Worm (Caenorhabditis elegans) whole organism, young adult: ENCODE results near the gene Y62H9A.12.

Source experiments
- B0261.1 ChIP-seq: sonication (generic microtip); optimal IDR thresholded peaks from 2 replicates; lab custom pipeline; 2016; ENCODE audit warnings: mild to moderate bottlenecking, missing genetic modification characterization, moderate library complexity, missing compliant biosample characterization
- B0336.3 ChIP-seq: fragments of 200-800 bp; sonication (Bioruptor generic); IDR thresholded peaks from 2 replicates; pipeline ENCODE4 v1.3.6; 2022; ENCODE audit warnings: missing genetic modification characterization, missing compliant biosample characterization
- C06A6.2 ChIP-seq: fragments of 200-800 bp; sonication (Bioruptor generic); conservative IDR thresholded peaks from 2 replicates; pipeline ENCODE4 v1.3.6; 2022; ENCODE audit warnings: missing genetic modification characterization, missing compliant biosample characterization
- C17E4.6 ChIP-seq: fragments of 200-800 bp; sonication (Bioruptor generic); IDR thresholded peaks from 2 replicates; pipeline ENCODE4 v1.3.6; 2022; ENCODE audit warnings: missing genetic modification reagents, missing genetic modification characterization, missing compliant biosample characterization
- F22D6.2 ChIP-seq: sonication (generic microtip); optimal IDR thresholded peaks from 2 replicates; lab custom pipeline; 2016; ENCODE audit warnings: mild to moderate bottlenecking, missing genetic modification characterization, missing compliant biosample characterization
- F23B12.7 ChIP-seq: sonication (generic microtip); optimal IDR thresholded peaks from 2 replicates; lab custom pipeline; 2017; ENCODE audit warnings: missing genetic modification characterization, mild to moderate bottlenecking, missing compliant biosample characterization, antibody characterized with exemption, moderate library complexity; ENCODE audit not compliant: insufficient read depth
- F39B2.1 ChIP-seq: fragments of 200-800 bp; sonication (Bioruptor generic); IDR thresholded peaks from 2 replicates; pipeline ENCODE4 v1.3.6; 2022; ENCODE audit warnings: missing genetic modification reagents, missing genetic modification characterization, missing compliant biosample characterization
- F52B5.7 ChIP-seq: sonication (generic microtip); optimal IDR thresholded peaks from 2 replicates; lab custom pipeline; 2016; ENCODE audit warnings: mild to moderate bottlenecking, missing genetic modification characterization, missing compliant biosample characterization
- F57C9.4 ChIP-seq: sonication (generic microtip); optimal IDR thresholded peaks from 2 replicates; lab custom pipeline; 2017; ENCODE audit warnings: mild to moderate bottlenecking, missing genetic modification characterization, missing compliant biosample characterization
- T26A5.8 ChIP-seq: sonication (generic microtip); optimal IDR thresholded peaks from 2 replicates; lab custom pipeline; 2016; ENCODE audit warnings: missing genetic modification characterization, missing compliant biosample characterization
- Y53G8AR.9 ChIP-seq: fragments of 200-800 bp; sonication (Bioruptor generic); conservative IDR thresholded peaks from 2 replicates; pipeline ENCODE4 v1.3.6; 2022; ENCODE audit warnings: missing genetic modification reagents, missing genetic modification characterization, missing compliant biosample characterization
- Y67H2A.10 ChIP-seq: fragments of 200-800 bp; sonication (Bioruptor generic); conservative IDR thresholded peaks from 2 replicates; pipeline ENCODE4 v1.3.6; 2022; ENCODE audit warnings: missing genetic modification reagents, missing genetic modification characterization, missing compliant biosample characterization
- Y95B8A.8 ChIP-seq: fragments of 200-800 bp; sonication (Bioruptor generic); IDR thresholded peaks from 2 replicates; pipeline ENCODE4 v1.3.6; 2022; ENCODE audit warnings: missing genetic modification reagents, missing genetic modification characterization, missing compliant biosample characterization
- ama-1 ChIP-seq, 3 experiments: fragments of 150-350 bp in 1 of 3; sonication (generic microtip) in 2 of 3; optimal IDR thresholded peaks; 2 replicates each; lab custom pipeline; 2014 to 2018; ENCODE audit warnings: missing biosample characterization in 2 of 3, missing genetic modification characterization in 2 of 3, missing genetic modification reagents in 2 of 3
- aptf-2 ChIP-seq: fragments of 200-800 bp; sonication (Bioruptor generic); conservative IDR thresholded peaks from 2 replicates; pipeline ENCODE4 v1.3.6; 2022; ENCODE audit warnings: missing genetic modification reagents, missing genetic modification characterization, missing compliant biosample characterization
- aptf-3 ChIP-seq: fragments of 200-800 bp; sonication (Bioruptor generic); IDR thresholded peaks from 2 replicates; pipeline ENCODE4 v1.3.6; 2022; ENCODE audit warnings: missing genetic modification characterization, missing compliant biosample characterization
- athp-1 ChIP-seq: sonication (generic microtip); optimal IDR thresholded peaks from 2 replicates; lab custom pipeline; 2017; ENCODE audit warnings: mild to moderate bottlenecking, missing genetic modification characterization, missing compliant biosample characterization
- cebp-1 ChIP-seq, 2 experiments: fragments of 200-800 bp in 1 of 2; sonication (Bioruptor generic) in 1 of 2; sonication (generic microtip) in 1 of 2; IDR thresholded peaks in 1 of 2; optimal IDR thresholded peaks in 1 of 2; 2 replicates each; pipeline versions ENCODE4 v1.3.6 to Lab custom; 2017 to 2022; ENCODE audit warnings: missing compliant biosample characterization in 2 of 2, missing genetic modification characterization in 2 of 2, mild to moderate bottlenecking in 1 of 2, missing genetic modification reagents in 1 of 2, moderate library complexity in 1 of 2
- ceh-27 ChIP-seq: fragments of 200-800 bp; sonication (Bioruptor generic); optimal IDR thresholded peaks from 2 replicates; lab custom pipeline; 2018; ENCODE audit warnings: mild to moderate bottlenecking, missing genetic modification characterization, moderate library complexity, missing compliant biosample characterization
- dpl-1 ChIP-seq: fragments of 150-350 bp; optimal IDR thresholded peaks from 2 replicates; lab custom pipeline; 2014; ENCODE audit warnings: missing biosample characterization, missing genetic modification reagents, missing genetic modification characterization
- efl-1 ChIP-seq: fragments of 150-350 bp; optimal IDR thresholded peaks from 2 replicates; lab custom pipeline; 2014; ENCODE audit warnings: missing biosample characterization, missing genetic modification reagents, missing genetic modification characterization
- egrh-3 ChIP-seq: fragments of 200-800 bp; sonication (Bioruptor generic); IDR thresholded peaks from 2 replicates; pipeline ENCODE4 v1.3.6; 2022; ENCODE audit warnings: missing genetic modification reagents, missing genetic modification characterization, missing compliant biosample characterization
- ekl-4 ChIP-seq: fragments of 200-800 bp; sonication (Bioruptor generic); IDR thresholded peaks from 2 replicates; pipeline ENCODE4 v1.3.6; 2022; ENCODE audit warnings: missing genetic modification reagents, missing genetic modification characterization, missing compliant biosample characterization
- hlh-26 ChIP-seq: fragments of 200-800 bp; sonication (Bioruptor generic); conservative IDR thresholded peaks from 2 replicates; pipeline ENCODE4 v1.3.6; 2022; ENCODE audit warnings: missing genetic modification reagents, missing genetic modification characterization, missing compliant biosample characterization
- hmg-20 ChIP-seq: fragments of 200-800 bp; sonication (Bioruptor generic); IDR thresholded peaks from 2 replicates; pipeline ENCODE4 v1.3.6; 2022; ENCODE audit warnings: missing genetic modification reagents, missing genetic modification characterization, missing compliant biosample characterization
- lir-1 ChIP-seq: fragments of 200-800 bp; sonication (Bioruptor generic); conservative IDR thresholded peaks from 2 replicates; pipeline ENCODE4 v1.3.6; 2022; ENCODE audit warnings: missing genetic modification reagents, missing genetic modification characterization, missing compliant biosample characterization
- lsy-27 ChIP-seq: sonication (generic microtip); optimal IDR thresholded peaks from 2 replicates; lab custom pipeline; 2017; ENCODE audit warnings: missing genetic modification characterization, mild to moderate bottlenecking, missing compliant biosample characterization, antibody characterized with exemption, missing genotype, borderline replicate concordance; ENCODE audit not compliant: insufficient read depth
- madf-3 ChIP-seq: fragments of 200-800 bp; sonication (Bioruptor generic); IDR thresholded peaks from 2 replicates; pipeline ENCODE4 v1.3.6; 2022; ENCODE audit warnings: missing genetic modification reagents, missing genetic modification characterization, missing compliant biosample characterization
- madf-6 ChIP-seq: fragments of 200-800 bp; sonication (Bioruptor generic); IDR thresholded peaks from 2 replicates; pipeline ENCODE4 v1.3.6; 2022; ENCODE audit warnings: missing genetic modification reagents, missing genetic modification characterization, missing compliant biosample characterization
- mel-28 ChIP-seq: sonication (generic microtip); optimal IDR thresholded peaks from 2 replicates; lab custom pipeline; 2016; ENCODE audit warnings: borderline replicate concordance, mild to moderate bottlenecking, missing genetic modification characterization, missing compliant biosample characterization
- nfyb-1 ChIP-seq: fragments of 200-800 bp; sonication (Bioruptor generic); IDR thresholded peaks from 2 replicates; pipeline ENCODE4 v1.3.6; 2022; ENCODE audit warnings: missing genetic modification reagents, missing genetic modification characterization, missing compliant biosample characterization
- nhr-80 ChIP-seq: sonication (generic microtip); optimal IDR thresholded peaks from 2 replicates; lab custom pipeline; 2016; ENCODE audit warnings: missing genetic modification characterization, missing compliant biosample characterization
- nhr-90 ChIP-seq: sonication (generic microtip); optimal IDR thresholded peaks from 2 replicates; lab custom pipeline; 2016; ENCODE audit warnings: missing genotype, mild to moderate bottlenecking, missing genetic modification characterization, missing compliant biosample characterization
- pbrm-1 ChIP-seq: fragments of 200-800 bp; sonication (Bioruptor generic); IDR thresholded peaks from 2 replicates; pipeline ENCODE4 v1.3.6; 2022; ENCODE audit warnings: missing genetic modification reagents, missing genetic modification characterization, missing compliant biosample characterization
- rcor-1 ChIP-seq: fragments of 200-800 bp; sonication (Bioruptor generic); IDR thresholded peaks from 2 replicates; pipeline ENCODE4 v1.3.6; 2022; ENCODE audit warnings: missing genetic modification reagents, missing genetic modification characterization, missing compliant biosample characterization
- rpc-1 ChIP-seq, 2 experiments: fragments of 150-350 bp in 1 of 2; sonication (generic microtip) in 1 of 2; optimal IDR thresholded peaks; 2 replicates each; lab custom pipeline; 2014 to 2018; ENCODE audit warnings: missing biosample characterization in 1 of 2, missing genetic modification characterization in 1 of 2, missing genetic modification reagents in 1 of 2, missing genotype in 1 of 2
- sdz-38 ChIP-seq: sonication (generic microtip); optimal IDR thresholded peaks from 2 replicates; lab custom pipeline; 2016; ENCODE audit warnings: missing genotype, missing genetic modification characterization, missing compliant biosample characterization
- snpc-1.1 ChIP-seq: sonication (generic microtip); optimal IDR thresholded peaks from 2 replicates; lab custom pipeline; 2017; ENCODE audit warnings: missing genetic modification characterization, mild to moderate bottlenecking, missing compliant biosample characterization, antibody characterized with exemption, moderate library complexity, missing genotype, missing genetic modification reagents; ENCODE audit not compliant: insufficient read depth
- snpc-1.3 ChIP-seq: sonication (generic microtip); optimal IDR thresholded peaks from 2 replicates; lab custom pipeline; 2017; ENCODE audit warnings: missing genetic modification characterization, mild to moderate bottlenecking, missing compliant biosample characterization, antibody characterized with exemption, moderate library complexity, missing genotype, missing genetic modification reagents; ENCODE audit not compliant: insufficient read depth
- somi-1 ChIP-seq: fragments of 200-800 bp; sonication (Bioruptor generic); optimal IDR thresholded peaks from 2 replicates; lab custom pipeline; 2018; ENCODE audit warnings: mild to moderate bottlenecking, missing genetic modification characterization, missing compliant biosample characterization
- tbx-9 ChIP-seq: sonication (generic microtip); optimal IDR thresholded peaks from 2 replicates; lab custom pipeline; 2016; ENCODE audit warnings: borderline replicate concordance, missing genetic modification characterization, inconsistent platforms, missing compliant biosample characterization
- xnd-1 ChIP-seq: sonication (generic microtip); optimal IDR thresholded peaks from 2 replicates; lab custom pipeline; 2016; ENCODE audit warnings: missing genotype, missing genetic modification reagents, missing genetic modification characterization, missing compliant biosample characterization
- ztf-18 ChIP-seq: sonication (generic microtip); optimal IDR thresholded peaks from 2 replicates; lab custom pipeline; 2016; ENCODE audit warnings: missing genotype, mild to moderate bottlenecking, missing genetic modification characterization, missing compliant biosample characterization
- ztf-22 ChIP-seq: fragments of 200-800 bp; sonication (Bioruptor generic); optimal IDR thresholded peaks from 2 replicates; lab custom pipeline; 2018; ENCODE audit warnings: mild to moderate bottlenecking, missing genetic modification characterization, moderate library complexity, missing compliant biosample characterization
- ztf-25 ChIP-seq: fragments of 200-800 bp; sonication (Bioruptor generic); IDR thresholded peaks from 2 replicates; pipeline ENCODE4 v1.3.6; 2022; ENCODE audit warnings: missing genetic modification reagents, missing genetic modification characterization, missing compliant biosample characterization
- ztf-6 ChIP-seq: fragments of 200-800 bp; sonication (Bioruptor generic); IDR thresholded peaks from 2 replicates; pipeline ENCODE4 v1.3.6; 2022; ENCODE audit warnings: missing genetic modification reagents, missing genetic modification characterization, missing compliant biosample characterization

Gene Y62H9A.12

ce11 chrX:11937343-11937935 is 23.5 kb downstream of the Y62H9A.12 start (continued):
- TF ChIP-seq ceh-27 = peak; percentile 99
- no peak for TF ChIP-seq tbx-9
- TF ChIP-seq ama-1 (optimal IDR thresholded peaks at IDR 0.05; lab: Kevin White, UChicago) = no peak
- TF ChIP-seq ama-1 (GFP tag; optimal IDR thresholded peaks at IDR 0.05; lab: Kevin White, UChicago) = peak; percentile 66 to 90
- peak; percentile 97 for TF ChIP-seq rcor-1 (GFP tag; lab: Robert Waterston, UW)
- TF ChIP-seq F52B5.7 = peak; percentile 93
- TF ChIP-seq snpc-1.1 (tag; lab: Kevin White, UChicago) = no peak
- peak; percentile 95 for TF ChIP-seq F22D6.2
- TF ChIP-seq C17E4.6 (GFP tag; lab: Robert Waterston, UW) = peak; percentile 89
- peak; percentile 87 for TF ChIP-seq nhr-80 (tag; lab: Kevin White, UChicago)
- peak; percentile 92 for TF ChIP-seq C06A6.2 (GFP tag; lab: Robert Waterston, UW)
- TF ChIP-seq athp-1 (tag; lab: Kevin White, UChicago) = peak; percentile 64
- no peak for TF ChIP-seq F39B2.1 (GFP tag; lab: Robert Waterston, UW)
- peak; percentile 93 for TF ChIP-seq pbrm-1 (GFP tag; lab: Robert Waterston, UW)
- TF ChIP-seq Y53G8AR.9 = peak; percentile 97
- peak; percentile 68 for TF ChIP-seq ztf-18 (tag; lab: Kevin White, UChicago)
- TF ChIP-seq ztf-6 (GFP tag; lab: Robert Waterston, UW) = peak; percentile 94
- TF ChIP-seq mel-28 (tag; lab: Kevin White, UChicago) = peak; percentile 81
- TF ChIP-seq cebp-1 (GFP tag; IDR thresholded peaks at IDR 0.05; lab: Robert Waterston, UW) = peak; percentile 67; the same call in 1 of the 2 replicates
- peak; percentile 97 for TF ChIP-seq cebp-1 (tag; optimal IDR thresholded peaks at IDR 0.05; lab: Kevin White, UChicago)
- TF ChIP-seq lir-1 = peak; percentile 94
- TF ChIP-seq egrh-3 (GFP tag; lab: Robert Waterston, UW) = no peak
- no peak for TF ChIP-seq lsy-27
- peak; percentile 28 for TF ChIP-seq F57C9.4 (tag; lab: Kevin White, UChicago)
- no peak for TF ChIP-seq ztf-25 (GFP tag; lab: Robert Waterston, UW)
- TF ChIP-seq xnd-1 (tag; lab: Kevin White, UChicago) = no peak
- TF ChIP-seq aptf-3 (GFP tag; lab: Robert Waterston, UW) = no peak
- TF ChIP-seq ekl-4 (GFP tag; lab: Robert Waterston, UW) = peak; percentile 91
- peak; percentile 24 for TF ChIP-seq snpc-1.3 (tag; lab: Kevin White, UChicago)
- TF ChIP-seq T26A5.8 (tag; lab: Kevin White, UChicago) = no peak
- TF ChIP-seq rpc-1 (optimal IDR thresholded peaks at IDR 0.05; lab: Kevin White, UChicago) = peak; percentile 17
- TF ChIP-seq rpc-1 (tag; optimal IDR thresholded peaks at IDR 0.05; lab: Kevin White, UChicago) = no peak
- TF ChIP-seq madf-3 = peak; percentile 75
- peak; percentile 81 for TF ChIP-seq nhr-90 (tag; lab: Kevin White, UChicago)
- TF ChIP-seq Y67H2A.10 = no peak; the same call in 1 of the 2 replicates
- no peak for TF ChIP-seq hlh-26
- peak; percentile 98 for TF ChIP-seq somi-1
- TF ChIP-seq F23B12.7 (tag; lab: Kevin White, UChicago) = peak; percentile 90
- no peak for TF ChIP-seq dpl-1 (GFP tag; lab: Kevin White, UChicago)
- no peak for TF ChIP-seq efl-1 (GFP tag; lab: Kevin White, UChicago)
- peak; percentile 65 for TF ChIP-seq B0261.1
- no peak for TF ChIP-seq aptf-2
- TF ChIP-seq madf-6 = no peak
- peak; percentile 98 for TF ChIP-seq nfyb-1 (GFP tag; lab: Robert Waterston, UW)
- peak; percentile 78 for TF ChIP-seq ztf-22
- TF ChIP-seq sdz-38 (tag; lab: Kevin White, UChicago) = no peak
- TF ChIP-seq hmg-20 (GFP tag; lab: Robert Waterston, UW) = peak; percentile 93
- TF ChIP-seq B0336.3 = peak; percentile 99
- peak; percentile 72; the same call in 1 of the 2 replicates for TF ChIP-seq Y95B8A.8 (GFP tag; lab: Robert Waterston, UW)
